Worm (Caenorhabditis elegans) whole organism, young adult: Measurements from ENCODE around the gene bus-17.

Experiments
- K11D2.4 ChIP-seq: fragments of 200-800 bp; sonication (Bioruptor generic); IDR thresholded peaks from 2 replicates; pipeline ENCODE4 v1.3.6; 2022; ENCODE audit warnings: missing genetic modification reagents, missing genetic modification characterization, missing compliant biosample characterization
- hlh-12 ChIP-seq: sonication (generic microtip); optimal IDR thresholded peaks from 2 replicates; lab custom pipeline; 2016; ENCODE audit warnings: missing genetic modification characterization, missing compliant biosample characterization
- hmg-20 ChIP-seq: fragments of 200-800 bp; sonication (Bioruptor generic); IDR thresholded peaks from 2 replicates; pipeline ENCODE4 v1.3.6; 2022; ENCODE audit warnings: missing genetic modification reagents, missing genetic modification characterization, missing compliant biosample characterization
- pbrm-1 ChIP-seq: fragments of 200-800 bp; sonication (Bioruptor generic); IDR thresholded peaks from 2 replicates; pipeline ENCODE4 v1.3.6; 2022; ENCODE audit warnings: missing genetic modification reagents, missing genetic modification characterization, missing compliant biosample characterization
- ztf-26 ChIP-seq: sonication (generic microtip); optimal IDR thresholded peaks from 2 replicates; lab custom pipeline; 2017; ENCODE audit warnings: missing genetic modification characterization, missing compliant biosample characterization
- ztf-3 ChIP-seq: fragments of 200-800 bp; sonication (Bioruptor generic); optimal IDR thresholded peaks from 2 replicates; lab custom pipeline; 2018; ENCODE audit warnings: mild to moderate bottlenecking, missing genetic modification characterization, missing compliant biosample characterization

The bus-17 gene

DNA sequence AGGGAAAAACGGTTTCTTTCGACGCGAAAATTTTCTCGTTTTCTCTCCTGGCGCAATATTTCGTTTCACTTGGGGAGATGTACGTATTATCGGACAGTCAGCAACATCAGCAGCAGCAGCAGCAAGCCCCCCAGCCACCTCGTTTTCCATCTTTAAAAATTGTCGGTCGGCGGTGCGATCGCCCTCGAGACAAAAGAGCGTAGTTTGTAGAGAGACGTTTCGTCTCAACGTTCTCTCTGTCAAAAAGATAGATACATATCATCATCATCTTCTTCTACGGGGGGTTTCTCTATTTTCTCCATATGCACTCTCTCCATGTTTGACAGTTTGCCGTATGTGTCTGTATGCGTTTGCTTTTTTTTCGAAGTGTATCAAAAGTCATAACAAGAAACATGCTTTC, 56.6 kb downstream of the bus-17 start (continued):
- TF ChIP-seq pbrm-1 (GFP tag; lab: Robert Waterston, UW) = no peak
- TF ChIP-seq ztf-26 (tag; lab: Kevin White, UChicago) = peak; percentile 1
- 0 out of 2 replicates have a peak, but pooled peaks have one; percentile 40 for TF ChIP-seq hmg-20 (GFP tag; lab: Robert Waterston, UW)

DNA sequence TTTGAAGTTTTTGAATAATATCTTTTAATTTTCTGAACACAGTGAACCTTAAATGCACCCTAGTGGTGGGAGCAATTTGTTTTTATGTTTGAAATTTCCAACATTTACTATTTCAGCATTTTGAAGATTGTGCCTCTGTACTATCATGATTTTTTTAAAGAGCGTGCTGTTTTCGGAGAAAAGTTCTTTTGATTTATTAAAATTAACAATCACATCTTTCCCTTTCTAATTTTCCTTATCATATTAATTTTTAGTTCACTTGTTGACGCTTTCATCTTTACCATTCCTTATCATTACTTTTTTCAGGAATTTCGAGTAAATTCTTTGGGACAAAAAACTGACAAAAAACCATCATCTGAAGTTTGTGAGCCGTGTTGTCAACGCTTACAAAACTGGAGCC, 58.2 kb downstream of the bus-17 start, which contains the start of gene nhr-48:
Gene nhr-48, plus strand, starts transcription at position 301 of the 400 bp plus-strand sequence.
- no peak for TF ChIP-seq ztf-3 (GFP tag; lab: Kevin White, UChicago)
- TF ChIP-seq K11D2.4 = no peak
- no peak for TF ChIP-seq hlh-12
